Worm (Caenorhabditis elegans) whole organism, dauer: ENCODE measurements around the gene T05C7.8.
"Not testable (repeated sequence)": the region's sequence is repeated elsewhere in the genome, so short reads cannot be mapped to it uniquely, and the experiment has no call there.

Experiments
- unc-62 ChIP-seq: sonication (generic microtip); optimal IDR thresholded peaks from 2 replicates; lab custom pipeline; 2017; ENCODE audit warnings: missing biosample characterization, missing genetic modification reagents, missing genetic modification characterization

The T05C7.8 gene

DNA sequence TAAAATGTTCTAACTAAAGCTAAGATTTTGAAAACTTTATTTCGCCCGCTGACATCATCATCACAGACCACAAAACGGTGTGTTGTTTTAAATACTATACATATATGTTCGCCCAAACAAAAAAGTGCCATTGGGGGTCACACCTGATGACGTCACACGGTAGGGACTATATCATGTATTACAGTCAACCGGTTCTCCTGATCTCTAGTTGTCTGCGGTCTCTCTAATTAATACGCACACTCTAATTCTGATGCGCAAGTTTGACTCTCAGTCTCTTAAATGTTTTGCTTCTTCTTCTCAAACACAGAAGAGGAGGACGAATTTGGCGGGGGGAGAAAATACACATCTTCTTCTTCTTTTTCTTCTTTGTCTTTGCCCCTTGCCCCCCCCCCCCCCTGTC, 26.7 kb downstream of the T05C7.8 start:
- TF ChIP-seq unc-62, result no peak

DNA sequence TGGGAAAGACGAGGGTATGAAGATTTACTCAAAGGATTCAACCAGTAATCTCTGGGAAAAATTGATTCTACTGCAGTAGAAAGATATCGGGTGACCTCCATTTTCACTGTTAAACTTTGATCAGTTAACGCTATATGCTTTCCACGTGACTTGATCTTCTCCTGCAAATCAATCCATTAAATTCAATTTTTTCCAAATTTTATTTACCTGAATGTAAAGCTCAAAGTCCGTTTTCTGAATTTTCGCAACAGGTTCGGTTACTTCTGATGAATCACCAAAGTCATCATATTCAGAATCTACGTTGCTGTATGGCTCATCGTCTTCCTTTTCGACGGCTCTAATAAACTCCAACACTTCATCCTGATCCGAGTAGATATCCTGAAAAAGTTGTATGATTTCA, 33.1 kb downstream of the T05C7.8 start, which contains the start of gene B0545.4:
TSS of gene B0545.4 (minus strand) at position 101 of the 400 bp plus-strand sequence.
- no peak for TF ChIP-seq unc-62

DNA sequence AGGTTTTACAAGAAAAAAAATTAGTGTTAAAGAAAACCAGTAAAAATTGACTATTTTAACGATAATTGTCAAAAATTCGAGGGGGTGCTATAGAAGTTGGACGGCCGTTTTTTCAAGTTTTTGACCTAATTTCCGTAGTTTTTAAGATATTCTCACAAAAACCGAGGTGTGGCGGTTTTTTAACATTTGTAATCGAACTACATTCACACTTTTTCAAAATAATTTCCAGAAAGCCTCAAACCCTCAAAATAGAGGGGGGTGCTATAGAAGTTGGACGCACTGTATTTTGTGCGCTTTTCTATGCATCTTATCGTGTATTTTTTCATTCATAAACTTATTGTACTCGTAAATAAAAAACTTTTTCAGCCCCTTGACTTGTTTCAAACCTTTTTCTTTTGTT, 35.2 kb downstream of the T05C7.8 start, which contains the start of gene F29C4.4:
TSS of gene F29C4.4 (plus strand) at position 301 of the 400 bp plus-strand sequence.
- not testable (repeated sequence) for TF ChIP-seq unc-62

DNA sequence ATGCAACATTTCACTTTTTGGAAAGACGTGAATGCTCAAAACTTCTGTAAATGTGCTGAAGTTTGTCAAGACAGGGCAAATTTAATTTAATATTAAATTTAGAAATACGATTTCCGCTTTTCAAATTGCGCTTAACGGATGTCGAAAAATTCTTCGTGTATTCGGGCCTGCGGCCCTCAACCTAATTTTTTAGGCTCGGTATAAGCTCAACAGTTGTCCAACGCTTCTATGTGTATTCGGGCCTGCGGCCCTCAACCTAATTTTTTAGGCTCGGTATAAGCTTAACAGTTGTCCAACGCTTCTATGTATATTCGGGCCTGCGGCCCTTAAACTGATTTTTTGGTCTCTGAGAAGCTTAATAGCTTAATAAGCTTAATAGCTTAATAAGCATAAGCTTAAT, 42.6 kb downstream of the T05C7.8 start:
- no peak for TF ChIP-seq unc-62

DNA sequence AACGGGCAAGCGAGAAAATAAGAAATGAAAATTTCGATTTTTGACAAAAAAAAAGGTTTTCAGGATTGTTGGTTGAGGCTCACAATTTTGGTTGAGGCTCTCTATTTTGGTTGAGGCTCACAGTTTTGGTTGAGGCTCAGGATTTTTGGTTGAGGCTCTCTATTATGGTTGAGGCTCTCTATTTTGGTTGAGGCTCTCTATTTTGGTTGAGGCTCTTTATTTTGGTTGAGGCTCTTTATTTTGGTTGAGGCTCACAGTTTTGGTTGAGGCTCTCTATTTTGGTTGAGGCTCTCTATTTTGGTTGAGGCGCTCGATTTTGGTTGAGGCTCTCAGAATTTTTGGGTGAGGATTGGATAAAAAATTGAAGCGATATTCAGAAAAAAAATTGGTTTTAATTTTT, 43.6 kb downstream of the T05C7.8 start:
- TF ChIP-seq unc-62, result no peak

DNA sequence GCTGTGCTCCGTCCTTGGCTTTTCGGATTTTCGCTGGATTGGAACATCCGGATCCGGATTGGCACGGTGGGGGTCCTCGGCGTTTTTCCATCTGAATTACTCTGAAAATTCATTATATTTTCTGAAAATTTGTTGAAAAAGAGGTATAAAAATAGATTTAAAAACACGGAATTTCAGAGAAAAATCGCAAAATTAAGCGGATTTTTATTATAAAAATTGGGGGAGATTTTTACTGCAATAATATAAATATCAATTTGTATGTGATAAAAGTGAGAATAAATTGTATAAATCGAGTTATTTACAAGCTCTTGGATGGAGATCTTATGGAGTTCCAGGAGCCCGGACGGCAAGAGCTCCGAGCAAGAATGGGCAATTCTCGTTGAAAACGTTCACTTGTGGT, 45.4 kb downstream of the T05C7.8 start, which contains the start of gene tut-1:
TSS of gene tut-1 (minus strand) at position 101 of the 400 bp plus-strand sequence.
- TF ChIP-seq unc-62, result no peak
